Fruit fly (Drosophila melanogaster) whole organism, embryonic: ENCODE measurements around the gene CG31102.

Experiments
- CG10147 ChIP-seq: fragments of 200-800 bp; sonication (Bioruptor generic); optimal IDR thresholded peaks from 2 replicates; lab custom pipeline; 2019; ENCODE audit warnings: missing biosample characterization, mild to moderate bottlenecking, missing genetic modification characterization, moderate library complexity
- CG10462 ChIP-seq: fragments of 200-800 bp; sonication (Bioruptor generic); optimal IDR thresholded peaks from 2 replicates; lab custom pipeline; 2016; ENCODE audit warnings: missing biosample characterization, missing genetic modification characterization
- CG1233 ChIP-seq: fragments of 200-800 bp; sonication (Bioruptor generic); optimal IDR thresholded peaks from 4 replicates; lab custom pipeline; 2018; ENCODE audit warnings: missing biosample characterization, mild to moderate bottlenecking, missing genetic modification characterization
- CG13123 ChIP-seq: fragments of 200-800 bp; sonication (Bioruptor generic); optimal IDR thresholded peaks from 2 replicates; lab custom pipeline; 2016; ENCODE audit warnings: missing biosample characterization, missing genetic modification characterization
- CG13296 ChIP-seq: fragments of 200-800 bp; sonication (Bioruptor generic); optimal IDR thresholded peaks from 3 replicates; lab custom pipeline; 2018; ENCODE audit warnings: missing biosample characterization, mild to moderate bottlenecking, missing genetic modification characterization
- CG13624 ChIP-seq: fragments of 200-800 bp; sonication (Bioruptor generic); optimal IDR thresholded peaks from 2 replicates; lab custom pipeline; 2016; ENCODE audit warnings: missing biosample characterization, missing genetic modification characterization
- CG13775 ChIP-seq: fragments of 200-800 bp; sonication (Bioruptor generic); optimal IDR thresholded peaks from 3 replicates; lab custom pipeline; 2017; ENCODE audit warnings: missing biosample characterization, mild to moderate bottlenecking, missing genetic modification characterization
- CG15696 ChIP-seq: fragments of 200-800 bp; sonication (Bioruptor generic); optimal IDR thresholded peaks from 2 replicates; lab custom pipeline; 2019; ENCODE audit warnings: missing biosample characterization, mild to moderate bottlenecking, missing genetic modification characterization, moderate library complexity
- CG16813 ChIP-seq: fragments of 200-800 bp; sonication (Bioruptor generic); IDR thresholded peaks from 3 replicates; pipeline ENCODE4 v1.3.6; 2022; ENCODE audit warnings: missing biosample characterization, missing genetic modification characterization; ENCODE audit not compliant: partially characterized antibody
- CG2678 ChIP-seq: fragments of 200-800 bp; sonication (Bioruptor generic); optimal IDR thresholded peaks from 3 replicates; lab custom pipeline; 2019; ENCODE audit warnings: missing biosample characterization, mild to moderate bottlenecking, missing genetic modification characterization, moderate library complexity
- CG30020 ChIP-seq: fragments of 200-800 bp; optimal IDR thresholded peaks from 2 replicates; lab custom pipeline; 2019; ENCODE audit warnings: missing biosample characterization, mild to moderate bottlenecking, missing genetic modification characterization, moderate library complexity
- CG3995 ChIP-seq: fragments of 200-800 bp; sonication (Bioruptor generic); optimal IDR thresholded peaks from 3 replicates; lab custom pipeline; 2016; ENCODE audit warnings: missing biosample characterization, missing genetic modification characterization
- CG6654 ChIP-seq: fragments of 200-800 bp; sonication (Bioruptor generic); optimal IDR thresholded peaks from 2 replicates; lab custom pipeline; 2017; ENCODE audit warnings: missing biosample characterization, mild to moderate bottlenecking, missing genetic modification characterization
- CG6765 ChIP-seq: fragments of 200-800 bp; sonication (Bioruptor generic); optimal IDR thresholded peaks from 3 replicates; lab custom pipeline; 2017; ENCODE audit warnings: missing biosample characterization, mild to moderate bottlenecking, missing genetic modification characterization
- CG6854 ChIP-seq: fragments of 200-800 bp; sonication (Bioruptor generic); optimal IDR thresholded peaks from 3 replicates; lab custom pipeline; 2017; ENCODE audit warnings: missing biosample characterization, mild to moderate bottlenecking, missing genetic modification characterization
- CG7271 ChIP-seq: fragments of 200-800 bp; sonication (Bioruptor generic); optimal IDR thresholded peaks from 2 replicates; lab custom pipeline; 2018; ENCODE audit warnings: missing biosample characterization, mild to moderate bottlenecking, missing genetic modification characterization, moderate library complexity
- CG7745 ChIP-seq: fragments of 200-800 bp; sonication (Bioruptor generic); optimal IDR thresholded peaks from 2 replicates; lab custom pipeline; 2018; ENCODE audit warnings: missing biosample characterization, mild to moderate bottlenecking, missing genetic modification characterization, moderate library complexity
- CG8290 ChIP-seq, 3 experiments: fragments of 200-800 bp; sonication (Bioruptor generic); optimal IDR thresholded peaks; 2 replicates each; lab custom pipeline; 2016 to 2019; ENCODE audit warnings: missing biosample characterization in 3 of 3, missing genetic modification characterization in 3 of 3, mild to moderate bottlenecking in 2 of 3, moderate library complexity in 1 of 3
- CG9932 ChIP-seq: fragments of 200-800 bp; sonication (Bioruptor generic); IDR thresholded peaks from 2 replicates; pipeline ENCODE4 v1.3.6; 2022; ENCODE audit warnings: missing biosample characterization, missing genetic modification characterization
- CHES-1-like ChIP-seq: fragments of 200-800 bp; sonication (Bioruptor generic); optimal IDR thresholded peaks from 2 replicates; lab custom pipeline; 2016; ENCODE audit warnings: missing biosample characterization, missing genetic modification characterization
- CrebB ChIP-seq: fragments of 200-800 bp; sonication (Bioruptor generic); optimal IDR thresholded peaks from 3 replicates; lab custom pipeline; 2018; ENCODE audit warnings: missing biosample characterization, mild to moderate bottlenecking, missing genetic modification characterization
- Doc2 ChIP-seq: fragments of 200-800 bp; sonication (Bioruptor generic); IDR thresholded peaks from 2 replicates; pipeline ENCODE4 v1.3.6; 2022; ENCODE audit warnings: missing biosample characterization, missing genetic modification characterization
- Drgx ChIP-seq: fragments of 200-800 bp; sonication (Bioruptor generic); IDR thresholded peaks from 2 replicates; pipeline ENCODE4 v1.3.6; 2022; ENCODE audit warnings: missing biosample characterization, missing genetic modification characterization
- E2f1 ChIP-seq: fragments of 200-800 bp; sonication (Bioruptor generic); IDR thresholded peaks from 2 replicates; pipeline ENCODE4 v1.3.6; 2022; ENCODE audit warnings: missing biosample characterization, missing genetic modification characterization
- Ets97D ChIP-seq: fragments of 200-800 bp; sonication (Bioruptor generic); optimal IDR thresholded peaks from 3 replicates; lab custom pipeline; 2016; ENCODE audit warnings: missing biosample characterization, missing genetic modification characterization
- Fer1 ChIP-seq: fragments of 200-800 bp; sonication (Bioruptor generic); optimal IDR thresholded peaks from 2 replicates; lab custom pipeline; 2017; ENCODE audit warnings: missing biosample characterization, mild to moderate bottlenecking, missing genetic modification characterization
- Fer2 ChIP-seq: fragments of 200-800 bp; sonication (Bioruptor generic); optimal IDR thresholded peaks from 2 replicates; lab custom pipeline; 2018; ENCODE audit warnings: missing biosample characterization, mild to moderate bottlenecking, missing genetic modification characterization, moderate library complexity
- HmgZ ChIP-seq: fragments of 200-800 bp; sonication (Bioruptor generic); optimal IDR thresholded peaks from 2 replicates; lab custom pipeline; 2018; ENCODE audit warnings: missing biosample characterization, mild to moderate bottlenecking, missing genetic modification characterization
- Jarid2 ChIP-seq: fragments of 200-800 bp; sonication (Bioruptor generic); optimal IDR thresholded peaks from 3 replicates; lab custom pipeline; 2017; ENCODE audit warnings: mild to moderate bottlenecking, missing biosample characterization, missing genetic modification reagents, missing genetic modification characterization
- Nf-YA ChIP-seq: fragments of 200-800 bp; sonication (Bioruptor generic); IDR thresholded peaks from 2 replicates; pipeline ENCODE4 v1.3.6; 2022; ENCODE audit warnings: missing biosample characterization, missing genetic modification characterization
- Nf-YC ChIP-seq: fragments of 200-800 bp; optimal IDR thresholded peaks from 3 replicates; lab custom pipeline; 2019; ENCODE audit warnings: missing biosample characterization, mild to moderate bottlenecking, missing genetic modification characterization, moderate library complexity
- Ptx1 ChIP-seq: fragments of 200-800 bp; sonication (Bioruptor generic); IDR thresholded peaks from 2 replicates; pipeline ENCODE4 v1.3.6; 2022; ENCODE audit warnings: missing biosample characterization, missing genetic modification characterization
- Rfx ChIP-seq: fragments of 200-800 bp; sonication (Bioruptor generic); IDR thresholded peaks from 2 replicates; pipeline ENCODE4 v1.3.6; 2022; ENCODE audit warnings: missing biosample characterization, missing genetic modification characterization
- Stat92E ChIP-seq, 3 experiments: fragments of >200 bp in 2 of 3; fragments of 200-800 bp in 1 of 3; sonication (Bioruptor generic) in 1 of 3; optimal IDR thresholded peaks; 2 replicates each; lab custom pipeline; 2017 to 2019; ENCODE audit warnings: missing biosample characterization in 3 of 3, missing genetic modification characterization in 3 of 3, mild to moderate bottlenecking in 1 of 3, moderate library complexity in 1 of 3
- aop ChIP-seq: fragments of 200-800 bp; sonication (Bioruptor generic); IDR thresholded peaks from 2 replicates; pipeline ENCODE4 v1.3.6; 2022; ENCODE audit warnings: missing biosample characterization, missing genetic modification characterization
- chinmo ChIP-seq: fragments of 200-800 bp; sonication (Bioruptor generic); IDR thresholded peaks from 4 replicates; pipeline ENCODE4 v1.3.6; 2022; ENCODE audit warnings: missing biosample characterization, missing genetic modification characterization; ENCODE audit not compliant: partially characterized antibody
- crol ChIP-seq: fragments of 200-800 bp; sonication (Bioruptor generic); IDR thresholded peaks from 2 replicates; pipeline ENCODE4 v1.3.6; 2022; ENCODE audit warnings: missing biosample characterization, missing genetic modification characterization
- da ChIP-seq: fragments of 200-800 bp; sonication (Bioruptor generic); optimal IDR thresholded peaks from 2 replicates; lab custom pipeline; 2016; ENCODE audit warnings: missing biosample characterization, missing genetic modification characterization
- dysf ChIP-seq: fragments of 200-800 bp; sonication (Bioruptor generic); IDR thresholded peaks from 3 replicates; pipeline ENCODE4 v1.3.6; 2022; ENCODE audit warnings: missing biosample characterization, missing genetic modification characterization
- eyg ChIP-seq: fragments of 200-800 bp; sonication (Bioruptor generic); optimal IDR thresholded peaks from 3 replicates; lab custom pipeline; 2016; ENCODE audit warnings: missing biosample characterization, missing genetic modification characterization
- gcm ChIP-seq: fragments of 200-800 bp; sonication (Bioruptor generic); optimal IDR thresholded peaks from 2 replicates; lab custom pipeline; 2019; ENCODE audit warnings: missing biosample characterization, mild to moderate bottlenecking, missing genetic modification characterization, moderate library complexity
- gem ChIP-seq: fragments of 200-800 bp; sonication (Bioruptor generic); optimal IDR thresholded peaks from 2 replicates; lab custom pipeline; 2019; ENCODE audit warnings: missing biosample characterization, mild to moderate bottlenecking, missing genetic modification characterization, moderate library complexity
- grau ChIP-seq: fragments of 200-800 bp; optimal IDR thresholded peaks from 3 replicates; lab custom pipeline; 2019; ENCODE audit warnings: missing biosample characterization, mild to moderate bottlenecking, missing genetic modification characterization, moderate library complexity
- prd ChIP-seq, 3 experiments: fragments of >200 bp in 2 of 3; fragments of 200-800 bp in 1 of 3; sonication (Bioruptor generic) in 1 of 3; optimal IDR thresholded peaks in 2 of 3; IDR thresholded peaks in 1 of 3; 2 replicates in 2 of 3; 3 replicates in 1 of 3; pipeline versions ENCODE4 v1.3.6 to Lab custom; 2017 to 2022; ENCODE audit warnings: missing biosample characterization in 1 of 3, missing genetic modification characterization in 1 of 3
- row ChIP-seq: fragments of 200-800 bp; sonication (Bioruptor generic); IDR thresholded peaks from 3 replicates; pipeline ENCODE4 v1.3.6; 2022; ENCODE audit warnings: missing biosample characterization, missing genetic modification characterization
- stwl ChIP-seq: fragments of 200-800 bp; sonication (Bioruptor generic); optimal IDR thresholded peaks from 3 replicates; lab custom pipeline; 2018; ENCODE audit warnings: missing biosample characterization, mild to moderate bottlenecking, missing genetic modification characterization, moderate library complexity
- sug ChIP-seq: fragments of 200-800 bp; optimal IDR thresholded peaks from 2 replicates; lab custom pipeline; 2019; ENCODE audit warnings: missing biosample characterization, mild to moderate bottlenecking, missing genetic modification characterization, moderate library complexity
- vnd ChIP-seq: fragments of 200-800 bp; sonication (Bioruptor generic); IDR thresholded peaks from 3 replicates; pipeline ENCODE4 v1.3.6; 2022; ENCODE audit warnings: missing biosample characterization, missing genetic modification characterization; ENCODE audit not compliant: partially characterized antibody
- zfh1 ChIP-seq: fragments of 200-800 bp; sonication (Bioruptor generic); IDR thresholded peaks from 3 replicates; pipeline ENCODE4 v1.3.6; 2022; ENCODE audit warnings: missing biosample characterization, missing genetic modification characterization

The CG31102 gene

dm6 chr3R:25245052-25245813 lies 50.2 kb downstream of the CG31102 start, which contains the start of gene bam (continued):
- no peak for TF ChIP-seq CG13296 (GFP tag; lab: Kevin White, UChicago)
- no peak for TF ChIP-seq CG9932
- peak; percentile 43 for TF ChIP-seq CG8290 (GFP tag; optimal IDR thresholded peaks at IDR 0.05; lab: Kevin White, UChicago)
- no peak for TF ChIP-seq CG8290 (tag; optimal IDR thresholded peaks at IDR 0.05; lab: Kevin White, UChicago)
- no peak; the same call in 1 of the 2 replicates for TF ChIP-seq E2f1 (GFP tag; lab: Robert Waterston, UW)
- no peak for TF ChIP-seq Drgx (GFP tag; lab: Robert Waterston, UW)
- no peak for TF ChIP-seq Fer2 (tag; lab: Kevin White, UChicago)
- no peak for TF ChIP-seq Ptx1 (GFP tag; lab: Robert Waterston, UW)
- TF ChIP-seq zfh1 (GFP tag; lab: Robert Waterston, UW) = no peak
- TF ChIP-seq CG15696 (tag; lab: Kevin White, UChicago) = peak; percentile 7
- no peak for TF ChIP-seq CG1233 (GFP tag; lab: Kevin White, UChicago)
- no peak for TF ChIP-seq CG16813 (GFP tag; lab: Robert Waterston, UW)
- no peak for TF ChIP-seq aop (GFP tag; lab: Robert Waterston, UW)
- no peak for TF ChIP-seq CG10462
- TF ChIP-seq CG13775 (GFP tag; lab: Kevin White, UChicago) = no peak
- no peak for TF ChIP-seq gem
- no peak for TF ChIP-seq Rfx (GFP tag; lab: Robert Waterston, UW)
- TF ChIP-seq grau (tag; lab: Kevin White, UChicago) = no peak
- TF ChIP-seq da = no peak
- no peak for TF ChIP-seq Nf-YA (GFP tag; lab: Robert Waterston, UW)
- no peak for TF ChIP-seq Stat92E (GFP tag; optimal IDR thresholded peaks at IDR 0.05; lab: Kevin White, UChicago)
- TF ChIP-seq Doc2 (GFP tag; lab: Robert Waterston, UW) = no peak
- TF ChIP-seq Jarid2 = no peak
- TF ChIP-seq HmgZ (tag; lab: Kevin White, UChicago) = peak; percentile 67
- TF ChIP-seq CG10147 = no peak
- TF ChIP-seq row (GFP tag; lab: Robert Waterston, UW) = no peak
- TF ChIP-seq chinmo (GFP tag; lab: Robert Waterston, UW) = no peak
- no peak for TF ChIP-seq CG7271 (tag; lab: Kevin White, UChicago)
- TF ChIP-seq gcm (GFP tag; lab: Kevin White, UChicago) = no peak
- TF ChIP-seq eyg (GFP tag; lab: Kevin White, UChicago) = no peak
- TF ChIP-seq CG6854 (GFP tag; lab: Kevin White, UChicago) = no peak
- no peak for TF ChIP-seq dysf (GFP tag; lab: Robert Waterston, UW)
- no peak for TF ChIP-seq crol
- TF ChIP-seq CG30020 (tag; lab: Kevin White, UChicago) = no peak
- no peak for TF ChIP-seq CG13624 (GFP tag; lab: Kevin White, UChicago)
- TF ChIP-seq Ets97D (GFP tag; lab: Kevin White, UChicago) = peak; percentile 69
- peak; percentile 46 for TF ChIP-seq sug (tag; lab: Kevin White, UChicago)
- peak; percentile 15 for TF ChIP-seq Fer1 (GFP tag; lab: Kevin White, UChicago)
- peak; percentile 38 for TF ChIP-seq CG3995 (GFP tag; lab: Kevin White, UChicago)
- no peak for TF ChIP-seq CHES-1-like (GFP tag; lab: Kevin White, UChicago)
- peak; percentile 46 for TF ChIP-seq Nf-YC
- TF ChIP-seq CG13123 (GFP tag; lab: Kevin White, UChicago) = no peak
- no peak for TF ChIP-seq CG2678 (tag; lab: Kevin White, UChicago)
- no peak for TF ChIP-seq CG6654 (GFP tag; lab: Kevin White, UChicago)
- TF ChIP-seq CG6765 (GFP tag; lab: Kevin White, UChicago) = no peak
- no peak for TF ChIP-seq prd (optimal IDR thresholded peaks at IDR 0.05; lab: Kevin White, UChicago)
- no peak for TF ChIP-seq prd (GFP tag; IDR thresholded peaks at IDR 0.05; lab: Robert Waterston, UW)
- no peak for TF ChIP-seq CrebB (tag; lab: Kevin White, UChicago)
- no peak for TF ChIP-seq vnd (GFP tag; lab: Robert Waterston, UW)
- TF ChIP-seq CG7745 (tag; lab: Kevin White, UChicago) = no peak
- peak; percentile 83 for TF ChIP-seq stwl
